Fruit fly (Drosophila melanogaster): ENCODE results near the gene CG5001.
A peak's percentile ranks its signal among the peaks of the same experiment; 100 is the strongest.

Gene CG5001

DNA sequence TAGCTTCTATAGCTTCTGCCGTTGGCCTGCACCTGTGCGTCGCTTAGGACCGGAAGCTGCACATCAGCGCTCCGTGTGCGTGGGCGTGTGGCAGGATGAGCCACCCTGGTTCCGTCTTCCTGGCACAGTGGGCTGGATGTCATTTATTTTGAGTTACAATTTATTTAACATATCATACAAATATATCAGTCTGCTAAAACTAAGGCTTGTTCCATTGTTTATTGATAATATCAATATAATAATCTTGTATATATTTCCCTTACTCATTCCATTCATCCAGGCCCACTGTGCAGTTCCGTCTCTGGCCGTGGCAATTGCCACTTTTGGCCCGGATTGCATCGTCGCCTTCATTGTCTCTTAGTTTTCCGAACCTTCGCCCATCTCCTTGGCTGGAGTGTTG lies 28.9 kb downstream of the CG5001 start (continued):
- TF ChIP-seq Max (GFP tag; optimal IDR thresholded peaks at IDR 0.05) = no peak
- TF ChIP-seq CG1024 (GFP tag; IDR thresholded peaks at IDR 0.05) = peak; percentile 57
- 0 out of 4 replicates have a peak, but pooled peaks have one; percentile 33 for TF ChIP-seq Gug (GFP tag; IDR thresholded peaks at IDR 0.05)
- no peak for TF ChIP-seq rib (GFP tag; IDR thresholded peaks at IDR 0.05)
- peak; percentile 44; the same call in 1 of the 2 replicates for TF ChIP-seq sob (GFP tag; IDR thresholded peaks at IDR 0.05)
- no peak for TF ChIP-seq Scr (GFP tag; IDR thresholded peaks at IDR 0.05; ENCODE audit: partially characterized antibody)
- TF ChIP-seq HLH54F (GFP tag; optimal IDR thresholded peaks at IDR 0.05) = no peak
- TF ChIP-seq CG18262 (tag; optimal IDR thresholded peaks at IDR 0.05) = peak; percentile 34
- peak; percentile 17 for TF ChIP-seq CG13296 (GFP tag; optimal IDR thresholded peaks at IDR 0.05)
- TF ChIP-seq vnd (GFP tag; IDR thresholded peaks at IDR 0.05; ENCODE audit: partially characterized antibody) = no peak
- no peak for TF ChIP-seq fd3F (GFP tag; optimal IDR thresholded peaks at IDR 0.05)
- no peak for TF ChIP-seq hbn (GFP tag; IDR thresholded peaks at IDR 0.05; ENCODE audit: partially characterized antibody)
- TF ChIP-seq luna (GFP tag; optimal IDR thresholded peaks at IDR 0.05) = no peak
- no peak for TF ChIP-seq NC2α (GFP tag; optimal IDR thresholded peaks at IDR 0.05)
- TF ChIP-seq pum (GFP tag; optimal IDR thresholded peaks at IDR 0.05) = no peak
- no peak for TF ChIP-seq mirr (GFP tag; optimal IDR thresholded peaks at IDR 0.05)
- no peak for TF ChIP-seq br (optimal IDR thresholded peaks at IDR 0.05)
- no peak; the same call in 2 of the 3 replicates for TF ChIP-seq croc (GFP tag; conservative IDR thresholded peaks at IDR 0.05)
- TF ChIP-seq Hsf (GFP tag; optimal IDR thresholded peaks at IDR 0.05) = peak; percentile 31
- peak; percentile 10 for TF ChIP-seq HmgZ (tag; optimal IDR thresholded peaks at IDR 0.05)
- TF ChIP-seq CG18476 (GFP tag; optimal IDR thresholded peaks at IDR 0.05) = no peak
- no peak for TF ChIP-seq tll (GFP tag; optimal IDR thresholded peaks at IDR 0.05)
- no peak for TF ChIP-seq CG2202 (tag; optimal IDR thresholded peaks at IDR 0.05)
- no peak for TF ChIP-seq fru (optimal IDR thresholded peaks at IDR 0.05)
- peak; percentile 51 for TF ChIP-seq unpg (GFP tag; optimal IDR thresholded peaks at IDR 0.05)
- no peak for TF ChIP-seq Dp (GFP tag; optimal IDR thresholded peaks at IDR 0.05)
- no peak for TF ChIP-seq Camta (GFP tag; optimal IDR thresholded peaks at IDR 0.05)
- peak; percentile 57 for TF ChIP-seq B-H1 (GFP tag; IDR thresholded peaks at IDR 0.05)
- TF ChIP-seq so (GFP tag; IDR thresholded peaks at IDR 0.05) = 0 out of 3 replicates have a peak, but pooled peaks have one; percentile 22
- no peak for TF ChIP-seq toy (GFP tag; IDR thresholded peaks at IDR 0.05)
- TF ChIP-seq dati (GFP tag; IDR thresholded peaks at IDR 0.05) = no peak
- no peak for TF ChIP-seq CG3847 (GFP tag; IDR thresholded peaks at IDR 0.05)
- no peak for TF ChIP-seq kah (GFP tag; optimal IDR thresholded peaks at IDR 0.05)
- peak; percentile 29; the same call in 1 of the 2 replicates for TF ChIP-seq seq (GFP tag; IDR thresholded peaks at IDR 0.05)
- TF ChIP-seq CG17186 (GFP tag; optimal IDR thresholded peaks at IDR 0.05) = no peak
- TF ChIP-seq ab (GFP tag; optimal IDR thresholded peaks at IDR 0.05) = no peak
- TF ChIP-seq sc (optimal IDR thresholded peaks at IDR 0.05) = no peak
- TF ChIP-seq sc (GFP tag; optimal IDR thresholded peaks at IDR 0.05) = no peak
- TF ChIP-seq Hand (GFP tag; optimal IDR thresholded peaks at IDR 0.05) = peak; percentile 14
- TF ChIP-seq Lpt (GFP tag; optimal IDR thresholded peaks at IDR 0.05) = no peak
- TF ChIP-seq CG32532 (GFP tag; IDR thresholded peaks at IDR 0.05) = peak; percentile 26; the same call in 1 of the 2 replicates
- no peak for TF ChIP-seq CG34224 (GFP tag; IDR thresholded peaks at IDR 0.05; ENCODE audit: partially characterized antibody)
- TF ChIP-seq CG14860 (GFP tag; IDR thresholded peaks at IDR 0.05; ENCODE audit: partially characterized antibody) = no peak
- no peak for TF ChIP-seq Lim3 (GFP tag; IDR thresholded peaks at IDR 0.05)
- TF ChIP-seq CG17912 (GFP tag; optimal IDR thresholded peaks at IDR 0.05) = no peak
- TF ChIP-seq Mes4 (GFP tag; optimal IDR thresholded peaks at IDR 0.05) = no peak
- TF ChIP-seq CG10959 (GFP tag; IDR thresholded peaks at IDR 0.05) = 0 out of 2 replicates have a peak, but pooled peaks have one; percentile 9
- TF ChIP-seq amos (GFP tag; IDR thresholded peaks at IDR 0.05; ENCODE audit: partially characterized antibody) = no peak
- TF ChIP-seq CG7556 (GFP tag; optimal IDR thresholded peaks at IDR 0.05) = peak; percentile 46
- TF ChIP-seq tup (GFP tag; optimal IDR thresholded peaks at IDR 0.05) = no peak
- TF ChIP-seq CG16815 (GFP tag; optimal IDR thresholded peaks at IDR 0.05) = no peak
- no peak for TF ChIP-seq Bteb2 (GFP tag; optimal IDR thresholded peaks at IDR 0.05)

Data from whole organism, embryonic.